Worm (Caenorhabditis elegans) whole organism, young adult: ENCODE results near the gene F54H5.5.

Source experiments
- aptf-3 ChIP-seq: fragments of 200-800 bp; sonication (Bioruptor generic); IDR thresholded peaks from 2 replicates; pipeline ENCODE4 v1.3.6; 2022; ENCODE audit warnings: missing genetic modification characterization, missing compliant biosample characterization
- dpl-1 ChIP-seq: fragments of 150-350 bp; optimal IDR thresholded peaks from 2 replicates; lab custom pipeline; 2014; ENCODE audit warnings: missing biosample characterization, missing genetic modification reagents, missing genetic modification characterization
- nfya-2 ChIP-seq: fragments of 200-800 bp; sonication (Bioruptor generic); IDR thresholded peaks from 2 replicates; pipeline ENCODE4 v1.3.6; 2022; ENCODE audit warnings: missing genetic modification reagents, missing genetic modification characterization, missing compliant biosample characterization
- pha-4 ChIP-seq: fragments of 150-350 bp; sonication (generic microtip); optimal IDR thresholded peaks from 2 replicates; lab custom pipeline; 2014; ENCODE audit warnings: missing biosample characterization, missing genetic modification reagents, missing genetic modification characterization
- snpc-4 ChIP-seq, 5 experiments: fragments of 150-350 bp in 1 of 5; sonication (generic microtip) in 4 of 5; optimal IDR thresholded peaks; 2 replicates each; lab custom pipeline; 2014 to 2018; ENCODE audit warnings: missing genetic modification characterization in 5 of 5, missing biosample characterization in 3 of 5, antibody characterized with exemption in 2 of 5, mild to moderate bottlenecking in 2 of 5, missing compliant biosample characterization in 2 of 5, missing genotype in 2 of 5, moderate library complexity in 2 of 5, missing genetic modification reagents in 1 of 5
- unc-62 ChIP-seq: fragments of 150-350 bp; optimal IDR thresholded peaks from 2 replicates; lab custom pipeline; 2014; ENCODE audit warnings: missing biosample characterization, missing genetic modification reagents, missing genetic modification characterization

ce11 chrII:6663799-6664198 lies 36.7 kb upstream of the F54H5.5 start:
- TF ChIP-seq snpc-4 (GFP tag; optimal IDR thresholded peaks at IDR 0.05; lab: Kevin White, UChicago): no peak
- no peak for TF ChIP-seq snpc-4 (tag; optimal IDR thresholded peaks at IDR 0.05; lab: Kevin White, UChicago)
- TF ChIP-seq nfya-2 (GFP tag; lab: Robert Waterston, UW): no peak
- no peak for TF ChIP-seq pha-4 (tag; lab: Kevin White, UChicago)
- TF ChIP-seq aptf-3 (GFP tag; lab: Robert Waterston, UW): no peak
- no peak for TF ChIP-seq dpl-1 (GFP tag; lab: Kevin White, UChicago)
- no peak for TF ChIP-seq unc-62 (GFP tag; lab: Kevin White, UChicago)
